Worm (Caenorhabditis elegans) whole organism, L3 larva: ENCODE results near the gene idhb-1.

Source experiments
- ama-1 ChIP-seq: fragments of 150-350 bp; optimal IDR thresholded peaks from 2 replicates; lab custom pipeline; 2018
- lin-15B ChIP-seq: fragments of 150-350 bp; optimal IDR thresholded peaks from 2 replicates; lab custom pipeline; 2014; ENCODE audit warnings: missing biosample characterization, missing genetic modification characterization
- nhr-237 ChIP-seq: fragments of 150-350 bp; optimal IDR thresholded peaks from 2 replicates; lab custom pipeline; 2014; ENCODE audit warnings: missing biosample characterization, missing genetic modification characterization
- nhr-25 ChIP-seq: sonication (generic microtip); optimal IDR thresholded peaks from 2 replicates; lab custom pipeline; 2017; ENCODE audit warnings: missing biosample characterization, missing genetic modification characterization
- nhr-76 ChIP-seq: fragments of 150-350 bp; sonication (generic microtip); optimal IDR thresholded peaks from 5 replicates; lab custom pipeline; 2014; ENCODE audit warnings: missing biosample characterization, missing genetic modification characterization
- nhr-77 ChIP-seq: fragments of 150-350 bp; optimal IDR thresholded peaks from 2 replicates; lab custom pipeline; 2014; ENCODE audit warnings: missing biosample characterization, missing genetic modification characterization
- sea-2 ChIP-seq: fragments of 150-350 bp; sonication (generic microtip); optimal IDR thresholded peaks from 4 replicates; lab custom pipeline; 2014; ENCODE audit warnings: missing biosample characterization, missing genetic modification reagents, missing genetic modification characterization

- TF ChIP-seq sea-2 (GFP tag; lab: Kevin White, UChicago), result no peak
- TF ChIP-seq nhr-237, result no peak
- peak; percentile 11 for TF ChIP-seq ama-1
- TF ChIP-seq nhr-76 (tag; lab: Kevin White, UChicago), result no peak
- no peak for TF ChIP-seq nhr-77 (tag; lab: Kevin White, UChicago)
- TF ChIP-seq nhr-25, result peak; percentile 78
- TF ChIP-seq lin-15B (tag; lab: Kevin White, UChicago), result peak; percentile 80
Measured at ce11 chrX:14173850-14174249, at the start of gene idhb-1.
